Fruit fly (Drosophila melanogaster) whole organism, embryonic: ENCODE data around the gene NimC2.

Experiments
- Awh ChIP-seq: fragments of 200-800 bp; sonication (Bioruptor generic); IDR thresholded peaks from 2 replicates; pipeline ENCODE4, ENCODE4 v1.3.6; 2022; ENCODE audit warnings: missing biosample characterization, missing genetic modification characterization
- BEAF-32 ChIP-seq: fragments of 200-800 bp; sonication (Bioruptor generic); optimal IDR thresholded peaks from 3 replicates; lab custom pipeline; 2017; ENCODE audit warnings: missing biosample characterization, missing genetic modification characterization, mild to moderate bottlenecking, moderate library complexity, missing genetic modification reagents
- Bdp1 ChIP-seq: fragments of 200-800 bp; sonication (Bioruptor generic); optimal IDR thresholded peaks from 3 replicates; lab custom pipeline; 2016; ENCODE audit warnings: missing biosample characterization, missing genetic modification characterization
- CG10979 ChIP-seq: fragments of 200-800 bp; sonication (Bioruptor generic); optimal IDR thresholded peaks from 2 replicates; lab custom pipeline; 2018; ENCODE audit warnings: missing biosample characterization, mild to moderate bottlenecking, missing genetic modification characterization, moderate library complexity
- CG11504 ChIP-seq: fragments of 200-800 bp; sonication (Bioruptor generic); optimal IDR thresholded peaks from 3 replicates; lab custom pipeline; 2019; ENCODE audit warnings: missing biosample characterization, mild to moderate bottlenecking, missing genetic modification characterization, moderate library complexity
- CG12299 ChIP-seq: fragments of 200-800 bp; sonication (Bioruptor generic); optimal IDR thresholded peaks from 2 replicates; lab custom pipeline; 2018; ENCODE audit warnings: missing biosample characterization, mild to moderate bottlenecking, missing genetic modification characterization
- CG1233 ChIP-seq: fragments of 200-800 bp; sonication (Bioruptor generic); optimal IDR thresholded peaks from 4 replicates; lab custom pipeline; 2018; ENCODE audit warnings: missing biosample characterization, mild to moderate bottlenecking, missing genetic modification characterization
- CG12391 ChIP-seq: fragments of 200-800 bp; sonication (Bioruptor generic); optimal IDR thresholded peaks from 3 replicates; lab custom pipeline; 2018; ENCODE audit warnings: missing biosample characterization, mild to moderate bottlenecking, missing genetic modification characterization, moderate library complexity
- CG13624 ChIP-seq: fragments of 200-800 bp; sonication (Bioruptor generic); optimal IDR thresholded peaks from 2 replicates; lab custom pipeline; 2016; ENCODE audit warnings: missing biosample characterization, missing genetic modification characterization
- CG13894 ChIP-seq: fragments of 200-800 bp; sonication (Bioruptor generic); optimal IDR thresholded peaks from 3 replicates; lab custom pipeline; 2018; ENCODE audit warnings: missing biosample characterization, mild to moderate bottlenecking, missing genetic modification characterization, moderate library complexity
- CG14667 ChIP-seq: fragments of 200-800 bp; sonication (Bioruptor generic); IDR thresholded peaks from 2 replicates; pipeline ENCODE4 v1.3.6; 2022; ENCODE audit warnings: missing biosample characterization, missing genetic modification characterization
- CG16813 ChIP-seq: fragments of 200-800 bp; sonication (Bioruptor generic); IDR thresholded peaks from 3 replicates; pipeline ENCODE4 v1.3.6; 2022; ENCODE audit warnings: missing biosample characterization, missing genetic modification characterization; ENCODE audit not compliant: partially characterized antibody
- CG18262 ChIP-seq: fragments of 200-800 bp; optimal IDR thresholded peaks from 3 replicates; lab custom pipeline; 2019; ENCODE audit warnings: missing biosample characterization, mild to moderate bottlenecking, missing genetic modification characterization, moderate library complexity
- CG2678 ChIP-seq: fragments of 200-800 bp; sonication (Bioruptor generic); optimal IDR thresholded peaks from 3 replicates; lab custom pipeline; 2019; ENCODE audit warnings: missing biosample characterization, mild to moderate bottlenecking, missing genetic modification characterization, moderate library complexity
- CG2875 ChIP-seq: fragments of 200-800 bp; sonication (Bioruptor generic); optimal IDR thresholded peaks from 2 replicates; lab custom pipeline; 2017; ENCODE audit warnings: missing biosample characterization, mild to moderate bottlenecking, missing genetic modification characterization, missing genetic modification reagents
- CG31441 ChIP-seq: fragments of 200-800 bp; sonication (Bioruptor generic); IDR thresholded peaks from 2 replicates; pipeline ENCODE4 v1.3.6; 2022; ENCODE audit warnings: missing biosample characterization, missing genetic modification characterization
- CG32532 ChIP-seq: fragments of 200-800 bp; sonication (Bioruptor generic); IDR thresholded peaks from 2 replicates; pipeline ENCODE4 v1.3.6; 2022; ENCODE audit warnings: missing biosample characterization, missing genetic modification characterization
- CG3407 ChIP-seq: fragments of 200-800 bp; sonication (Bioruptor generic); optimal IDR thresholded peaks from 2 replicates; lab custom pipeline; 2018; ENCODE audit warnings: missing biosample characterization, mild to moderate bottlenecking, missing genetic modification characterization
- CG42726 ChIP-seq: fragments of 200-800 bp; sonication (Bioruptor generic); IDR thresholded peaks from 2 replicates; pipeline ENCODE4 v1.3.6; 2022; ENCODE audit warnings: missing biosample characterization, missing genetic modification characterization; ENCODE audit not compliant: partially characterized antibody
- CG4854 ChIP-seq: fragments of 200-800 bp; sonication (Bioruptor generic); optimal IDR thresholded peaks from 2 replicates; lab custom pipeline; 2016; ENCODE audit warnings: missing biosample characterization, missing genetic modification characterization, inconsistent platforms
- D19B ChIP-seq: fragments of 200-800 bp; sonication (Bioruptor generic); optimal IDR thresholded peaks from 2 replicates; lab custom pipeline; 2017; ENCODE audit warnings: missing biosample characterization, mild to moderate bottlenecking, missing genetic modification characterization
- Dek ChIP-seq: fragments of 200-800 bp; sonication (Bioruptor generic); optimal IDR thresholded peaks from 3 replicates; lab custom pipeline; 2019; ENCODE audit warnings: missing biosample characterization, mild to moderate bottlenecking, missing genetic modification characterization, moderate library complexity
- Dfd ChIP-seq, 2 experiments: fragments of >200 bp; optimal IDR thresholded peaks; 2 replicates each; lab custom pipeline; 2017; ENCODE audit warnings: missing biosample characterization in 2 of 2, missing genetic modification characterization in 2 of 2
- Ets65A ChIP-seq: fragments of 200-800 bp; sonication (Bioruptor generic); peaks from one replicate; lab custom pipeline; 2016; ENCODE audit warnings: missing biosample characterization, missing genetic modification characterization
- Hr78 ChIP-seq, 2 experiments: fragments of 200-800 bp in 1 of 2; fragments of >200 bp in 1 of 2; sonication (Bioruptor generic) in 1 of 2; optimal IDR thresholded peaks; 2 replicates each; lab custom pipeline; 2017 to 2019; ENCODE audit warnings: missing biosample characterization in 2 of 2, missing genetic modification characterization in 2 of 2, mild to moderate bottlenecking in 1 of 2, moderate library complexity in 1 of 2
- Neu2 ChIP-seq: fragments of 200-800 bp; sonication (Bioruptor generic); optimal IDR thresholded peaks from 3 replicates; lab custom pipeline; 2016; ENCODE audit warnings: missing biosample characterization, missing genetic modification characterization, borderline replicate concordance
- Nf-YA ChIP-seq: fragments of 200-800 bp; sonication (Bioruptor generic); IDR thresholded peaks from 2 replicates; pipeline ENCODE4 v1.3.6; 2022; ENCODE audit warnings: missing biosample characterization, missing genetic modification characterization
- Opbp ChIP-seq: fragments of 200-800 bp; sonication (Bioruptor generic); IDR thresholded peaks from 3 replicates; pipeline ENCODE4 v1.3.6; 2022; ENCODE audit warnings: missing biosample characterization, missing genetic modification characterization; ENCODE audit not compliant: partially characterized antibody
- ara ChIP-seq: fragments of 200-800 bp; sonication (Bioruptor generic); IDR thresholded peaks from 2 replicates; pipeline ENCODE4 v1.3.6; 2022; ENCODE audit warnings: missing biosample characterization, missing genetic modification characterization
- ash1 ChIP-seq: fragments of 200-800 bp; sonication (Bioruptor generic); optimal IDR thresholded peaks from 2 replicates; lab custom pipeline; 2018; ENCODE audit warnings: missing biosample characterization, mild to moderate bottlenecking, missing genetic modification characterization
- cad ChIP-seq: fragments of >200 bp; optimal IDR thresholded peaks from 2 replicates; lab custom pipeline; 2017; ENCODE audit warnings: missing biosample characterization, missing genetic modification characterization
- dimm ChIP-seq: fragments of 200-800 bp; sonication (Bioruptor generic); IDR thresholded peaks from 2 replicates; pipeline ENCODE4 v1.3.6; 2022; ENCODE audit warnings: missing biosample characterization, missing genetic modification characterization
- fu2 ChIP-seq: fragments of 200-800 bp; sonication (Bioruptor generic); optimal IDR thresholded peaks from 2 replicates; lab custom pipeline; 2016; ENCODE audit warnings: missing biosample characterization, missing genetic modification characterization
- grau ChIP-seq: fragments of 200-800 bp; optimal IDR thresholded peaks from 3 replicates; lab custom pipeline; 2019; ENCODE audit warnings: missing biosample characterization, mild to moderate bottlenecking, missing genetic modification characterization, moderate library complexity
- h ChIP-seq: fragments of >200 bp; optimal IDR thresholded peaks from 2 replicates; lab custom pipeline; 2017
- hth ChIP-seq: fragments of >200 bp; optimal IDR thresholded peaks from 2 replicates; lab custom pipeline; 2017; ENCODE audit warnings: inconsistent platforms
- jing ChIP-seq: fragments of 200-800 bp; sonication (Bioruptor generic); optimal IDR thresholded peaks from 2 replicates; lab custom pipeline; 2018; ENCODE audit warnings: missing biosample characterization, mild to moderate bottlenecking, missing genetic modification characterization
- scrt ChIP-seq: fragments of 200-800 bp; sonication (Bioruptor generic); optimal IDR thresholded peaks from 2 replicates; lab custom pipeline; 2018; ENCODE audit warnings: missing biosample characterization, mild to moderate bottlenecking, missing genetic modification characterization, moderate library complexity
- sens ChIP-seq: fragments of 200-800 bp; sonication (Bioruptor generic); peaks from one replicate; lab custom pipeline; 2016; ENCODE audit warnings: missing biosample characterization, missing genetic modification characterization
- slou ChIP-seq: fragments of 200-800 bp; sonication (Bioruptor generic); optimal IDR thresholded peaks from 3 replicates; lab custom pipeline; 2016; ENCODE audit warnings: missing biosample characterization, missing genetic modification characterization
- so ChIP-seq: fragments of 200-800 bp; sonication (Bioruptor generic); IDR thresholded peaks from 3 replicates; pipeline ENCODE4 v1.3.6; 2022; ENCODE audit warnings: missing biosample characterization, missing genetic modification characterization
- unc-4 ChIP-seq: fragments of 200-800 bp; sonication (Bioruptor generic); IDR thresholded peaks from 2 replicates; pipeline ENCODE4 v1.3.6; 2022; ENCODE audit warnings: missing biosample characterization, missing genetic modification characterization; ENCODE audit not compliant: partially characterized antibody
- unpg ChIP-seq: fragments of 200-800 bp; sonication (Bioruptor generic); optimal IDR thresholded peaks from 3 replicates; lab custom pipeline; 2018; ENCODE audit warnings: missing biosample characterization, mild to moderate bottlenecking, missing genetic modification characterization, moderate library complexity
- vvl ChIP-seq: fragments of 200-800 bp; sonication (Bioruptor generic); IDR thresholded peaks from 2 replicates; pipeline ENCODE4 v1.3.6; 2022; ENCODE audit warnings: missing biosample characterization, missing genetic modification characterization
- zen2 ChIP-seq: fragments of 200-800 bp; sonication (Bioruptor generic); IDR thresholded peaks from 3 replicates; pipeline ENCODE4 v1.3.6; 2022; ENCODE audit warnings: missing biosample characterization, missing genetic modification characterization; ENCODE audit not compliant: partially characterized antibody

The NimC2 gene

dm6 chr2L:14007801-14008200 lies 27.9 kb downstream of the NimC2 start, which contains the start of gene CG42692:
Gene CG42692, plus strand, starts transcription at chr2L:14008101.
- TF ChIP-seq Ets65A = peak; percentile 10
- TF ChIP-seq sens (GFP tag; lab: Kevin White, UChicago) = peak; percentile 7
- TF ChIP-seq CG13894 (tag; lab: Kevin White, UChicago) = no peak
- TF ChIP-seq, all 482 proteins: peak for 2

DNA sequence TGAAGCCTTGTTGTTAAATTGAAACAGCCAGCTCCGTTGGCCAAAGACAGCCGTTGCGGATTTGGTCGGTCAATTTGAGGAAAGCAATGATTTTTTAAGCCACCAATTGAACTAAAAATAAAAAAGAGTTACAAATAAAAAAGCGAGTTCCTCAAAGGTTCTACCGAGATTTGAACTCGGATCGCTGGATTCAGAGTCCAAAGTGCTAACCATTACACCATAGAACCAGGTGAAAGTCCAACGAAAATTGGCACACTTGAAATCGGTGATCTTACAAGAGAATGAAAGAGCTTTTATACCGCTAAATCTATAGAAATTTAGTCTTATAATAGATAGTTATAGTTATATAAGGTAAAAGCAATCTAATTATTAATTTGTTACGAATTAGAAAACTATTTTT lies 30.5 kb downstream of the NimC2 start:
- no peak for TF ChIP-seq unpg (GFP tag; lab: Kevin White, UChicago)
- peak; percentile 87 for TF ChIP-seq Bdp1 (GFP tag; lab: Kevin White, UChicago)
- peak; percentile 32; the same call in 1 of the 3 replicates for TF ChIP-seq CG16813 (GFP tag; lab: Robert Waterston, UW)

DNA sequence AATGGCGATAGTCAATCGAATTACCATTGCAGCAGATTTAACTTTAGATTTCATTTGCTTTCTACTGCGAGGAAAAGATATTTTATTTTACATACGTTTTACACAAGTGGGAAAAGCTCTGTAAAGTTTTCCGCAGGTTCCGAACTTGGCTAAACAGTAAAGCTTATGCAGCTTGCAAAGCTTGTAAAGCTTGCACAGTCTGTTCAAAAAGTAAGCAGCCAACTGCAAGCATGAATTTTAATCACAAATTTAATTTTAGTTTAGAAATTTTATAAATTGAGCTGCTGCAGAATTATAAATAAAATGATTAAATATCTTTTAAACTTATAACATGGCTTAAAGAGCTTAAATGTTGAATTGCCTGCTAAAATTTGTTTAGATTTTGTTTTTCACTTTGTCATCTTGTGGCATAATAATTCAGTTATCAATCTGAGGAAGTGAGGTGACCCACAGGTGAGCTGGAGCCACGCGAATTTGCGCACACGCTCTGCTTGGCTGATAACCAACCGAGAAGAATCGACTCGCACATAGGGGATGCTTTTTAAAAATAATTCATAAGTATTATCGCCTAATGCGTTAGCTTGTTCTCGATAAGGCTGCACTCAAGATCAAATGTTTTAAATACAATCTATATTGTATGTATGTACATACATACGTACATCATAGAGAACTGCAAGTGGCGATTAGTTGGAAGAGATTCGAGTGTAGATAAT lies 31.8 kb downstream of the NimC2 start:
- TF ChIP-seq CG32532 (peak; percentile 80), D19B (GFP tag; lab: Kevin White, UChicago) (no peak), cad (GFP tag; lab: Kevin White, UChicago) (no peak), ash1 (no peak), CG1233 (peak; percentile 16), scrt (GFP tag; lab: Kevin White, UChicago) (peak; percentile 27), CG18262 (tag; lab: Kevin White, UChicago) (no peak), hth (lab: Kevin White, UChicago) (no peak), BEAF-32 (GFP tag; lab: Kevin White, UChicago) (no peak), CG3407 (GFP tag; lab: Kevin White, UChicago) (no peak), Neu2 (no peak), ara (GFP tag; lab: Robert Waterston, UW) (no peak), Hr78 (GFP tag; optimal IDR thresholded peaks at IDR 0.05; lab: Kevin White, UChicago) (no peak), CG13894 (tag; lab: Kevin White, UChicago) (peak; percentile 53), grau (tag; lab: Kevin White, UChicago) (no peak), unc-4 (GFP tag; lab: Robert Waterston, UW) (no peak), Nf-YA (GFP tag; lab: Robert Waterston, UW) (no peak), slou (GFP tag; lab: Kevin White, UChicago) (no peak), h (no peak), CG42726 (GFP tag; lab: Robert Waterston, UW) (peak; percentile 50; the same call in 1 of the 2 replicates), CG10979 (no peak), Awh (GFP tag; lab: Robert Waterston, UW) (0 out of 2 replicates have a peak, but pooled peaks have one; percentile 22), CG2875 (GFP tag; lab: Kevin White, UChicago) (no peak), CG12299 (peak; percentile 26), fu2 (GFP tag; lab: Kevin White, UChicago) (no peak), sens (GFP tag; lab: Kevin White, UChicago) (peak; percentile 7), CG13624 (GFP tag; lab: Kevin White, UChicago) (peak; percentile 17), CG11504 (tag; lab: Kevin White, UChicago) (peak; percentile 56), vvl (GFP tag; lab: Robert Waterston, UW) (peak; percentile 84), Dek (tag; lab: Kevin White, UChicago) (peak; percentile 53), CG14667 (GFP tag; lab: Robert Waterston, UW) (no peak), CG4854 (GFP tag; lab: Kevin White, UChicago) (peak; percentile 35), so (peak; percentile 51; the same call in 1 of the 3 replicates), Opbp (GFP tag; lab: Robert Waterston, UW) (peak; percentile 71; the same call in 2 of the 3 replicates), zen2 (no peak), Dfd (GFP tag; optimal IDR thresholded peaks at IDR 0.05; lab: Kevin White, UChicago) (no peak), dimm (GFP tag; lab: Robert Waterston, UW) (no peak), jing (GFP tag; lab: Kevin White, UChicago) (no peak), CG31441 (GFP tag; lab: Robert Waterston, UW) (peak; percentile 35; the same call in 1 of the 2 replicates), CG2678 (tag; lab: Kevin White, UChicago) (peak; percentile 61), CG12391 (tag; lab: Kevin White, UChicago) (no peak)
